Fruit fly (Drosophila melanogaster) whole organism, embryonic: ENCODE measurements around the gene Phyhd1.

Experiments
- Bdp1 ChIP-seq: fragments of 200-800 bp; sonication (Bioruptor generic); optimal IDR thresholded peaks from 3 replicates; lab custom pipeline; 2016; ENCODE audit warnings: missing biosample characterization, missing genetic modification characterization
- CG11560 ChIP-seq: fragments of 200-800 bp; sonication (Bioruptor generic); IDR thresholded peaks from 3 replicates; pipeline ENCODE4 v1.3.6; 2022; ENCODE audit warnings: missing biosample characterization, missing genetic modification characterization
- CG18262 ChIP-seq: fragments of 200-800 bp; optimal IDR thresholded peaks from 3 replicates; lab custom pipeline; 2019; ENCODE audit warnings: missing biosample characterization, mild to moderate bottlenecking, missing genetic modification characterization, moderate library complexity
- CG7271 ChIP-seq: fragments of 200-800 bp; sonication (Bioruptor generic); optimal IDR thresholded peaks from 2 replicates; lab custom pipeline; 2018; ENCODE audit warnings: missing biosample characterization, mild to moderate bottlenecking, missing genetic modification characterization, moderate library complexity
- Dek ChIP-seq: fragments of 200-800 bp; sonication (Bioruptor generic); optimal IDR thresholded peaks from 3 replicates; lab custom pipeline; 2019; ENCODE audit warnings: missing biosample characterization, mild to moderate bottlenecking, missing genetic modification characterization, moderate library complexity
- Drgx ChIP-seq: fragments of 200-800 bp; sonication (Bioruptor generic); IDR thresholded peaks from 2 replicates; pipeline ENCODE4 v1.3.6; 2022; ENCODE audit warnings: missing biosample characterization, missing genetic modification characterization
- bowl ChIP-seq: fragments of 200-800 bp; sonication (Bioruptor generic); IDR thresholded peaks from 2 replicates; pipeline ENCODE4 v1.3.6; 2022; ENCODE audit warnings: missing biosample characterization, missing genetic modification characterization
- hbn ChIP-seq: fragments of 200-800 bp; sonication (Bioruptor generic); IDR thresholded peaks from 2 replicates; pipeline ENCODE4 v1.3.6; 2022; ENCODE audit warnings: missing biosample characterization, missing genetic modification characterization; ENCODE audit not compliant: partially characterized antibody
- sens ChIP-seq: fragments of 200-800 bp; sonication (Bioruptor generic); peaks from one replicate; lab custom pipeline; 2016; ENCODE audit warnings: missing biosample characterization, missing genetic modification characterization
- vfl ChIP-seq: fragments of 200-800 bp; sonication (Bioruptor generic); optimal IDR thresholded peaks from 2 replicates; lab custom pipeline; 2016; ENCODE audit warnings: missing biosample characterization, missing genetic modification characterization
- z ChIP-seq: fragments of 200-800 bp; sonication (Bioruptor generic); IDR thresholded peaks from 3 replicates; pipeline ENCODE4 v1.3.6; 2022; ENCODE audit warnings: missing biosample characterization, missing genetic modification characterization

- TF ChIP-seq CG11560 (tag; lab: Robert Waterston, UW) (no peak), z (GFP tag; lab: Robert Waterston, UW) (no peak), CG18262 (tag; lab: Kevin White, UChicago) (peak; percentile 26), vfl (GFP tag; lab: Kevin White, UChicago) (no peak), Dek (tag; lab: Kevin White, UChicago) (no peak), bowl (no peak), Bdp1 (GFP tag; lab: Kevin White, UChicago) (no peak), Drgx (no peak), hbn (peak; percentile 97), sens (GFP tag; lab: Kevin White, UChicago) (peak; percentile 91), CG7271 (tag; lab: Kevin White, UChicago) (no peak)
Observed at dm6 chr3R:10696371-10696777, 15.6 kb upstream of the Phyhd1 start, which contains the start of the genes pug, CG14683 and CG46459.
